Fruit fly (Drosophila melanogaster): ENCODE measurements around the gene CG15019.
A peak's percentile ranks its signal among the peaks of the same experiment; 100 is the strongest.

DNA sequence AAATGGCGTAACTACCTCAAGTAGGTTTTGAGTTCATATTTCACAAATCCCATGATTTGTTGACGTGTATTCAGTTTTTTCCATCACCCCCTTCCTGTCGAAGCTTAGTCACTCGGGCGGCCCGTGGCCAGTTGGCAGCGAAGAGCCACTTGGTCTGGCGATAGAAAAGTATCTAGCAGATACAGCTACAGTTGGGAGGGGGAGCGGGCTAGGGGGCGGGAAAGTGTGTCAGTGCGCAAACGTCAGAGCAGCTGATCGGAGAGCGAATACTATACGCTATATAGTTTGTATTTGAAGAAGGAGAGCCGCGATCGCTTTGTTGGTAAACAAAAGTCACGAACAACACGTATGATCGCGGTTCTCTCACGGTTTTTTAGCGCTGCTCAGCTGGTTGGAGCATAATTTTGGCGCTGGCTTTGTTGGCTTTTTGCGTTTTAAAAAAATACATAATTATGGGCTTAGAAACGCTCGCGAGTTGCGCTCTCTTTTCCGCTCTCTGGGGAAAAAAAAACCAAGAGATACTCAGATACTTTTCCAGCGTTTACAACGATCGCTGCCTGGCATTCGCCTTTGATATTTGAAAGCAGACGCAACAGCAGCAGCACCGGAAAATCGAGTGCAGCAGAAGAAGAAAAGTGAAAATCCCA is 8.1 kb upstream of the CG15019 start:
- TF ChIP-seq br (GFP tag; optimal IDR thresholded peaks at IDR 0.05) (no peak), dl (GFP tag; optimal IDR thresholded peaks at IDR 0.05; ENCODE audit: insufficient read depth in 1 of 2, partially characterized antibody in 2 of 2) (no peak), pan (optimal IDR thresholded peaks at IDR 0.05) (no peak), HLH106 (tag; optimal IDR thresholded peaks at IDR 0.05) (no peak), psq (GFP tag; optimal IDR thresholded peaks at IDR 0.05) (no peak), jim (GFP tag; optimal IDR thresholded peaks at IDR 0.05) (no peak), Myc (optimal IDR thresholded peaks at IDR 0.05) (no peak), Rel (GFP tag; optimal IDR thresholded peaks at IDR 0.05) (no peak), Rel (tag; optimal IDR thresholded peaks at IDR 0.05) (no peak), lola (GFP tag; optimal IDR thresholded peaks at IDR 0.05) (no peak), CrebA (GFP tag; optimal IDR thresholded peaks at IDR 0.05; ENCODE audit: borderline replicate concordance) (no peak), Abd-B (GFP tag; optimal IDR thresholded peaks at IDR 0.05) (no peak), Dif (GFP tag; optimal IDR thresholded peaks at IDR 0.05; ENCODE audit: partially characterized antibody) (no peak), tai (GFP tag; optimal IDR thresholded peaks at IDR 0.05) (peak; percentile 1), Dfd (GFP tag; optimal IDR thresholded peaks at IDR 0.05) (no peak)

Measured in whole organism, wandering third instar larva.